Fruit fly (Drosophila melanogaster) whole organism, embryonic: Measurements from ENCODE around the gene RpL8.

Experiments
- Atf3 ChIP-seq: fragments of 200-800 bp; sonication (Bioruptor generic); optimal IDR thresholded peaks from 3 replicates; lab custom pipeline; 2016; ENCODE audit warnings: missing biosample characterization, missing genetic modification characterization
- Awh ChIP-seq: fragments of 200-800 bp; sonication (Bioruptor generic); IDR thresholded peaks from 2 replicates; pipeline ENCODE4, ENCODE4 v1.3.6; 2022; ENCODE audit warnings: missing biosample characterization, missing genetic modification characterization
- Bdp1 ChIP-seq: fragments of 200-800 bp; sonication (Bioruptor generic); optimal IDR thresholded peaks from 3 replicates; lab custom pipeline; 2016; ENCODE audit warnings: missing biosample characterization, missing genetic modification characterization
- C15 ChIP-seq: fragments of 200-800 bp; sonication (Bioruptor generic); IDR thresholded peaks from 3 replicates; pipeline ENCODE4 v1.3.6; 2022; ENCODE audit warnings: missing biosample characterization, missing genetic modification characterization
- CG10543 ChIP-seq: fragments of 200-800 bp; sonication (Bioruptor generic); optimal IDR thresholded peaks from 3 replicates; lab custom pipeline; 2017; ENCODE audit warnings: missing biosample characterization, mild to moderate bottlenecking, missing genetic modification characterization, moderate library complexity
- CG12219 ChIP-seq: fragments of 200-800 bp; sonication (Bioruptor generic); optimal IDR thresholded peaks from 3 replicates; lab custom pipeline; 2018; ENCODE audit warnings: missing biosample characterization, mild to moderate bottlenecking, missing genetic modification characterization
- CG12769 ChIP-seq: fragments of 200-800 bp; sonication (Bioruptor generic); optimal IDR thresholded peaks from 2 replicates; lab custom pipeline; 2019; ENCODE audit warnings: missing biosample characterization, mild to moderate bottlenecking, missing genetic modification characterization, moderate library complexity
- CG13287 ChIP-seq: fragments of 200-800 bp; sonication (Bioruptor generic); IDR thresholded peaks from 2 replicates; pipeline ENCODE4 v1.3.6; 2022; ENCODE audit warnings: missing biosample characterization, missing genetic modification characterization; ENCODE audit not compliant: partially characterized antibody
- CG14710 ChIP-seq: fragments of 200-800 bp; sonication (Bioruptor generic); optimal IDR thresholded peaks from 3 replicates; lab custom pipeline; 2019; ENCODE audit warnings: missing biosample characterization, mild to moderate bottlenecking, missing genetic modification characterization, moderate library complexity
- CG1647 ChIP-seq: fragments of 200-800 bp; sonication (Bioruptor generic); optimal IDR thresholded peaks from 3 replicates; lab custom pipeline; 2016; ENCODE audit warnings: missing biosample characterization, missing genetic modification characterization
- CG18476 ChIP-seq: fragments of 200-800 bp; sonication (Bioruptor generic); optimal IDR thresholded peaks from 2 replicates; lab custom pipeline; 2016; ENCODE audit warnings: missing biosample characterization, mild to moderate bottlenecking, missing genetic modification characterization
- CG3281 ChIP-seq: fragments of 200-800 bp; sonication (Bioruptor generic); optimal IDR thresholded peaks from 3 replicates; lab custom pipeline; 2017; ENCODE audit warnings: missing biosample characterization, mild to moderate bottlenecking, missing genetic modification characterization
- CG3995 ChIP-seq: fragments of 200-800 bp; sonication (Bioruptor generic); optimal IDR thresholded peaks from 3 replicates; lab custom pipeline; 2016; ENCODE audit warnings: missing biosample characterization, missing genetic modification characterization
- CG6689 ChIP-seq: fragments of 200-800 bp; sonication (Bioruptor generic); IDR thresholded peaks from 2 replicates; pipeline ENCODE4 v1.3.6; 2022; ENCODE audit warnings: missing biosample characterization, missing genetic modification characterization
- CG7839 ChIP-seq: fragments of 200-800 bp; sonication (Bioruptor generic); optimal IDR thresholded peaks from 3 replicates; lab custom pipeline; 2018; ENCODE audit warnings: missing biosample characterization, mild to moderate bottlenecking, missing genetic modification characterization, moderate library complexity
- CG9215 ChIP-seq: fragments of 200-800 bp; sonication (Bioruptor generic); IDR thresholded peaks from 2 replicates; pipeline ENCODE4 v1.3.6; 2022; ENCODE audit warnings: missing biosample characterization, missing genetic modification characterization
- D ChIP-seq, 2 experiments: fragments of 200-800 bp in 1 of 2; fragments of >200 bp in 1 of 2; sonication (Bioruptor generic) in 1 of 2; optimal IDR thresholded peaks; 2 replicates in 1 of 2; 3 replicates in 1 of 2; lab custom pipeline; 2017; ENCODE audit warnings: mild to moderate bottlenecking in 1 of 2, missing biosample characterization in 1 of 2, missing genetic modification characterization in 1 of 2, missing genetic modification reagents in 1 of 2
- D19B ChIP-seq: fragments of 200-800 bp; sonication (Bioruptor generic); optimal IDR thresholded peaks from 2 replicates; lab custom pipeline; 2017; ENCODE audit warnings: missing biosample characterization, mild to moderate bottlenecking, missing genetic modification characterization
- E2f1 ChIP-seq: fragments of 200-800 bp; sonication (Bioruptor generic); IDR thresholded peaks from 2 replicates; pipeline ENCODE4 v1.3.6; 2022; ENCODE audit warnings: missing biosample characterization, missing genetic modification characterization
- E2f2 ChIP-seq: fragments of 200-800 bp; sonication (Bioruptor generic); IDR thresholded peaks from 2 replicates; pipeline ENCODE4 v1.3.6; 2022; ENCODE audit warnings: missing biosample characterization, missing genetic modification characterization
- Eip74EF ChIP-seq, 2 experiments: fragments of 200-800 bp in 1 of 2; fragments of >200 bp in 1 of 2; sonication (Bioruptor generic) in 1 of 2; optimal IDR thresholded peaks; 2 replicates each; lab custom pipeline; 2017 to 2019; ENCODE audit warnings: missing biosample characterization in 2 of 2, missing genetic modification characterization in 2 of 2, mild to moderate bottlenecking in 1 of 2, moderate library complexity in 1 of 2
- Elba2 ChIP-seq: fragments of 200-800 bp; sonication (Bioruptor generic); optimal IDR thresholded peaks from 3 replicates; lab custom pipeline; 2016; ENCODE audit warnings: missing biosample characterization, missing genetic modification characterization
- Ets65A ChIP-seq: fragments of 200-800 bp; sonication (Bioruptor generic); peaks from one replicate; lab custom pipeline; 2016; ENCODE audit warnings: missing biosample characterization, missing genetic modification characterization
- Fer2 ChIP-seq: fragments of 200-800 bp; sonication (Bioruptor generic); optimal IDR thresholded peaks from 2 replicates; lab custom pipeline; 2018; ENCODE audit warnings: missing biosample characterization, mild to moderate bottlenecking, missing genetic modification characterization, moderate library complexity
- Fer3 ChIP-seq: fragments of 200-800 bp; sonication (Bioruptor generic); optimal IDR thresholded peaks from 2 replicates; lab custom pipeline; 2018; ENCODE audit warnings: missing biosample characterization, mild to moderate bottlenecking, missing genetic modification characterization, moderate library complexity
- MTF-1 ChIP-seq: fragments of 200-800 bp; sonication (Bioruptor generic); optimal IDR thresholded peaks from 2 replicates; lab custom pipeline; 2018; ENCODE audit warnings: missing biosample characterization, mild to moderate bottlenecking, missing genetic modification characterization, borderline replicate concordance
- Oaz ChIP-seq: fragments of 200-800 bp; sonication (Bioruptor generic); IDR thresholded peaks from 2 replicates; pipeline ENCODE4 v1.3.6; 2022; ENCODE audit warnings: missing biosample characterization, missing genetic modification characterization
- abd-A ChIP-seq: fragments of 200-800 bp; sonication (Bioruptor generic); optimal IDR thresholded peaks from 3 replicates; lab custom pipeline; 2019; ENCODE audit warnings: missing biosample characterization, mild to moderate bottlenecking, missing genetic modification characterization, moderate library complexity
- ase ChIP-seq: fragments of 200-800 bp; sonication (Bioruptor generic); IDR thresholded peaks from 3 replicates; pipeline ENCODE4 v1.3.6; 2022; ENCODE audit warnings: missing biosample characterization, missing genetic modification characterization
- ato ChIP-seq: fragments of 200-800 bp; sonication (Bioruptor generic); IDR thresholded peaks from 2 replicates; pipeline ENCODE4 v1.3.6; 2022; ENCODE audit warnings: missing biosample characterization, missing genetic modification characterization; ENCODE audit not compliant: partially characterized antibody
- br ChIP-seq: fragments of >200 bp; optimal IDR thresholded peaks from 2 replicates; lab custom pipeline; 2017
- bsh ChIP-seq, 2 experiments: fragments of 200-800 bp; sonication (Bioruptor generic); optimal IDR thresholded peaks; 2 replicates each; lab custom pipeline; 2017 to 2018; ENCODE audit warnings: mild to moderate bottlenecking in 2 of 2, missing biosample characterization in 2 of 2, missing genetic modification characterization in 2 of 2, moderate library complexity in 1 of 2
- btn ChIP-seq: fragments of 200-800 bp; sonication (Bioruptor generic); optimal IDR thresholded peaks from 2 replicates; lab custom pipeline; 2016; ENCODE audit warnings: missing biosample characterization, missing genetic modification characterization
- chm ChIP-seq: fragments of 200-800 bp; sonication (Bioruptor generic); IDR thresholded peaks from 2 replicates; pipeline ENCODE4 v1.3.6; 2022; ENCODE audit warnings: missing biosample characterization, missing genetic modification characterization
- dpn ChIP-seq, 2 experiments: fragments of 200-800 bp; sonication (Bioruptor generic); optimal IDR thresholded peaks; 3 replicates each; lab custom pipeline; 2016; ENCODE audit warnings: missing biosample characterization in 2 of 2, missing genetic modification characterization in 2 of 2
- eyg ChIP-seq: fragments of 200-800 bp; sonication (Bioruptor generic); optimal IDR thresholded peaks from 3 replicates; lab custom pipeline; 2016; ENCODE audit warnings: missing biosample characterization, missing genetic modification characterization
- hb ChIP-seq: fragments of 200-800 bp; sonication (Bioruptor generic); IDR thresholded peaks from 3 replicates; pipeline ENCODE4 v1.3.6; 2022; ENCODE audit warnings: missing biosample characterization, missing genetic modification characterization; ENCODE audit not compliant: partially characterized antibody
- lab ChIP-seq: fragments of 200-800 bp; sonication (Bioruptor generic); optimal IDR thresholded peaks from 3 replicates; lab custom pipeline; 2017; ENCODE audit warnings: missing biosample characterization, missing genetic modification characterization, mild to moderate bottlenecking, moderate library complexity, missing genetic modification reagents
- nmo ChIP-seq: fragments of 200-800 bp; sonication (Bioruptor generic); optimal IDR thresholded peaks from 2 replicates; lab custom pipeline; 2018; ENCODE audit warnings: missing biosample characterization, mild to moderate bottlenecking, missing genetic modification characterization, moderate library complexity
- onecut ChIP-seq: fragments of 200-800 bp; sonication (Bioruptor generic); IDR thresholded peaks from 2 replicates; pipeline ENCODE4 v1.3.6; 2022; ENCODE audit warnings: missing biosample characterization, missing genetic modification characterization
- phol ChIP-seq: fragments of 200-800 bp; sonication (Bioruptor generic); optimal IDR thresholded peaks from 3 replicates; lab custom pipeline; 2018; ENCODE audit warnings: missing biosample characterization, mild to moderate bottlenecking, missing genetic modification characterization, moderate library complexity
- pita ChIP-seq: fragments of 200-800 bp; sonication (Bioruptor generic); optimal IDR thresholded peaks from 2 replicates; lab custom pipeline; 2017; ENCODE audit warnings: missing biosample characterization, mild to moderate bottlenecking, missing genetic modification characterization
- pros ChIP-seq: fragments of 200-800 bp; sonication (Bioruptor generic); optimal IDR thresholded peaks from 3 replicates; lab custom pipeline; 2019; ENCODE audit warnings: missing biosample characterization, mild to moderate bottlenecking, missing genetic modification characterization, moderate library complexity
- psq ChIP-seq: fragments of 200-800 bp; sonication (Bioruptor generic); optimal IDR thresholded peaks from 2 replicates; lab custom pipeline; 2017; ENCODE audit warnings: missing biosample characterization, missing genetic modification characterization
- run ChIP-seq: fragments of 200-800 bp; sonication (Bioruptor generic); optimal IDR thresholded peaks from 3 replicates; lab custom pipeline; 2018; ENCODE audit warnings: missing biosample characterization, mild to moderate bottlenecking, missing genetic modification characterization
- sob ChIP-seq: fragments of 200-800 bp; sonication (Bioruptor generic); IDR thresholded peaks from 2 replicates; pipeline ENCODE4 v1.3.6; 2022; ENCODE audit warnings: missing biosample characterization, missing genetic modification characterization
- tna ChIP-seq: fragments of 200-800 bp; sonication (Bioruptor generic); IDR thresholded peaks from 2 replicates; pipeline ENCODE4 v1.3.6; 2022; ENCODE audit warnings: missing biosample characterization, missing genetic modification characterization; ENCODE audit not compliant: partially characterized antibody
- toy ChIP-seq: fragments of 200-800 bp; sonication (Bioruptor generic); IDR thresholded peaks from 2 replicates; pipeline ENCODE4 v1.3.6; 2022; ENCODE audit warnings: missing biosample characterization, missing genetic modification characterization
- vvl ChIP-seq: fragments of 200-800 bp; sonication (Bioruptor generic); IDR thresholded peaks from 2 replicates; pipeline ENCODE4 v1.3.6; 2022; ENCODE audit warnings: missing biosample characterization, missing genetic modification characterization
- zen ChIP-seq: fragments of 200-800 bp; sonication (Bioruptor generic); optimal IDR thresholded peaks from 3 replicates; lab custom pipeline; 2018; ENCODE audit warnings: missing biosample characterization, mild to moderate bottlenecking, missing genetic modification characterization, moderate library complexity

RpL8 gene

dm6 chr3L:2578737-2579136, 8.5 kb upstream of the RpL8 start (continued):
- TF ChIP-seq toy (no peak), dpn (GFP tag; optimal IDR thresholded peaks at IDR 0.05; lab: Kevin White, UChicago) (peak; percentile 45 to 66), CG1647 (GFP tag; lab: Kevin White, UChicago) (no peak), Eip74EF (GFP tag; optimal IDR thresholded peaks at IDR 0.05; lab: Kevin White, UChicago) (peak in 1 of 2 experiments; percentile 44), C15 (no peak), Awh (GFP tag; lab: Robert Waterston, UW) (no peak), D (optimal IDR thresholded peaks at IDR 0.05; lab: Kevin White, UChicago) (no peak), D (GFP tag; optimal IDR thresholded peaks at IDR 0.05; lab: Kevin White, UChicago) (peak; percentile 75), E2f1 (GFP tag; lab: Robert Waterston, UW) (peak; percentile 52), E2f2 (peak; percentile 32; the same call in 1 of the 2 replicates), Bdp1 (GFP tag; lab: Kevin White, UChicago) (no peak), CG9215 (GFP tag; lab: Robert Waterston, UW) (peak; percentile 8; the same call in 1 of the 2 replicates), chm (GFP tag; lab: Robert Waterston, UW) (peak; percentile 62; the same call in 1 of the 2 replicates), lab (GFP tag; lab: Kevin White, UChicago) (peak; percentile 76), psq (GFP tag; lab: Kevin White, UChicago) (no peak), pita (no peak), ato (no peak), CG3281 (GFP tag; lab: Kevin White, UChicago) (peak; percentile 54), sob (peak; percentile 63), Fer3 (tag; lab: Kevin White, UChicago) (peak; percentile 59), onecut (GFP tag; lab: Robert Waterston, UW) (0 out of 2 replicates have a peak, but pooled peaks have one; percentile 21), pros (GFP tag; lab: Kevin White, UChicago) (no peak), tna (GFP tag; lab: Robert Waterston, UW) (no peak), Oaz (GFP tag; lab: Robert Waterston, UW) (no peak), eyg (no peak), Elba2 (GFP tag; lab: Kevin White, UChicago) (no peak), run (tag; lab: Kevin White, UChicago) (no peak), vvl (GFP tag; lab: Robert Waterston, UW) (peak; percentile 83), CG12219 (peak; percentile 10), MTF-1 (no peak), CG10543 (no peak), CG12769 (tag; lab: Kevin White, UChicago) (no peak), Ets65A (GFP tag; lab: Kevin White, UChicago) (peak; percentile 90), CG14710 (tag; lab: Kevin White, UChicago) (peak; percentile 66), br (lab: Kevin White, UChicago) (no peak), CG18476 (GFP tag; lab: Kevin White, UChicago) (peak; percentile 48), CG3995 (no peak), CG7839 (tag; lab: Kevin White, UChicago) (peak; percentile 73), bsh (GFP tag; optimal IDR thresholded peaks at IDR 0.05; lab: Kevin White, UChicago) (peak; percentile 21 to 87), phol (peak; percentile 77), nmo (GFP tag; lab: Kevin White, UChicago) (peak; percentile 79), CG6689 (peak; percentile 56), Atf3 (GFP tag; lab: Kevin White, UChicago) (peak; percentile 41), D19B (GFP tag; lab: Kevin White, UChicago) (peak; percentile 19), Fer2 (tag; lab: Kevin White, UChicago) (no peak), ase (GFP tag; lab: Robert Waterston, UW) (no peak), btn (GFP tag; lab: Kevin White, UChicago) (no peak), CG13287 (no peak), zen (tag; lab: Kevin White, UChicago) (peak; percentile 44), abd-A (tag; lab: Kevin White, UChicago) (no peak), hb (GFP tag; lab: Robert Waterston, UW) (no peak)
